Worm (Caenorhabditis elegans) whole organism, young adult: ENCODE measurements around the gene lro-1.

Experiments used
- B0336.3 ChIP-seq: fragments of 200-800 bp; sonication (Bioruptor generic); IDR thresholded peaks from 2 replicates; pipeline ENCODE4 v1.3.6; 2022; ENCODE audit warnings: missing genetic modification characterization, missing compliant biosample characterization
- K11D2.4 ChIP-seq: fragments of 200-800 bp; sonication (Bioruptor generic); IDR thresholded peaks from 2 replicates; pipeline ENCODE4 v1.3.6; 2022; ENCODE audit warnings: missing genetic modification reagents, missing genetic modification characterization, missing compliant biosample characterization
- Y79H2A.3 ChIP-seq: fragments of 200-800 bp; sonication (Bioruptor generic); conservative IDR thresholded peaks from 2 replicates; pipeline ENCODE4 v1.3.6; 2022; ENCODE audit warnings: missing genetic modification reagents, missing genetic modification characterization, missing compliant biosample characterization
- Y95B8A.8 ChIP-seq: fragments of 200-800 bp; sonication (Bioruptor generic); IDR thresholded peaks from 2 replicates; pipeline ENCODE4 v1.3.6; 2022; ENCODE audit warnings: missing genetic modification reagents, missing genetic modification characterization, missing compliant biosample characterization
- ceh-27 ChIP-seq: fragments of 200-800 bp; sonication (Bioruptor generic); optimal IDR thresholded peaks from 2 replicates; lab custom pipeline; 2018; ENCODE audit warnings: mild to moderate bottlenecking, missing genetic modification characterization, moderate library complexity, missing compliant biosample characterization
- chd-7 ChIP-seq: sonication (generic microtip); optimal IDR thresholded peaks from 2 replicates; lab custom pipeline; 2016; ENCODE audit warnings: mild to moderate bottlenecking, missing genetic modification characterization, moderate library complexity, missing compliant biosample characterization
- efl-1 ChIP-seq: fragments of 150-350 bp; optimal IDR thresholded peaks from 2 replicates; lab custom pipeline; 2014; ENCODE audit warnings: missing biosample characterization, missing genetic modification reagents, missing genetic modification characterization
- let-607 ChIP-seq, 2 experiments: fragments of 200-800 bp in 1 of 2; sonication (Bioruptor generic) in 1 of 2; sonication (generic microtip) in 1 of 2; optimal IDR thresholded peaks; 2 replicates each; lab custom pipeline; 2016 to 2018; ENCODE audit warnings: mild to moderate bottlenecking in 2 of 2, missing compliant biosample characterization in 2 of 2, missing genetic modification characterization in 2 of 2, moderate library complexity in 2 of 2, missing genotype in 1 of 2
- lin-40 ChIP-seq: sonication (generic microtip); optimal IDR thresholded peaks from 2 replicates; lab custom pipeline; 2016; ENCODE audit warnings: missing genetic modification characterization, mild to moderate bottlenecking, missing compliant biosample characterization, missing genotype, missing genetic modification reagents
- mcd-1 ChIP-seq: fragments of 200-800 bp; sonication (Bioruptor generic); IDR thresholded peaks from 2 replicates; pipeline ENCODE4 v1.3.6; 2022; ENCODE audit warnings: missing genetic modification reagents, missing genetic modification characterization, missing compliant biosample characterization
- nfya-1 ChIP-seq: sonication (generic microtip); optimal IDR thresholded peaks from 2 replicates; lab custom pipeline; 2017; ENCODE audit warnings: antibody characterized with exemption, missing compliant biosample characterization, missing genetic modification characterization, borderline replicate concordance; ENCODE audit not compliant: insufficient read depth
- nfyb-1 ChIP-seq: fragments of 200-800 bp; sonication (Bioruptor generic); IDR thresholded peaks from 2 replicates; pipeline ENCODE4 v1.3.6; 2022; ENCODE audit warnings: missing genetic modification reagents, missing genetic modification characterization, missing compliant biosample characterization
- repo-1 ChIP-seq: sonication (generic microtip); optimal IDR thresholded peaks from 2 replicates; lab custom pipeline; 2017; ENCODE audit warnings: mild to moderate bottlenecking, missing genetic modification characterization, missing compliant biosample characterization
- tbp1 ChIP-seq: fragments of 200-800 bp; sonication (Bioruptor generic); optimal IDR thresholded peaks from 2 replicates; lab custom pipeline; 2018; ENCODE audit warnings: mild to moderate bottlenecking, missing genetic modification characterization, missing compliant biosample characterization

DNA sequence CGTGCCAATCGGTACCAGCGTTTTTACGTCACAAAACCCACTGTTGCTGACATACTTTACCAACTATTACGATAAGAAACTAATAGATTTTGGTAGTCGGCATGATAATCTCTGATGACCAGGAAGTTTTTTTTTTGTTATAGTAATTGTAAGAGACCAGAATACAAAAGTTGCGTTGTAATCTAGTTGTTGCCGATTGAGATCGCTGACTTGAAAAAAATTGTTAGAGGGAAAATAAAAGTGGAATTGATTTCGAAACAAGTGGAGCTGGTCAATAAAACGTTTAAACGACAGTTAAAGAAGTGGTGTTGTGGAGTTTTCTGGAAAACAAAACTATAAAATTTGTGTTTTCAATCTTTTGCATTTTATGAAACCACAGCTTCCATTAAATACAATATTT lies 14.9 kb upstream of the lro-1 start:
- TF ChIP-seq mcd-1 (GFP tag; lab: Robert Waterston, UW) (no peak), let-607 (tag; optimal IDR thresholded peaks at IDR 0.05; lab: Kevin White, UChicago) (no peak), tbp1 (GFP tag; lab: Kevin White, UChicago) (no peak), chd-7 (tag; lab: Kevin White, UChicago) (no peak), nfyb-1 (GFP tag; lab: Robert Waterston, UW) (no peak), nfya-1 (tag; lab: Kevin White, UChicago) (no peak), lin-40 (tag; lab: Kevin White, UChicago) (no peak), K11D2.4 (GFP tag; lab: Robert Waterston, UW) (no peak), repo-1 (tag; lab: Kevin White, UChicago) (no peak), ceh-27 (GFP tag; lab: Kevin White, UChicago) (no peak), Y95B8A.8 (GFP tag; lab: Robert Waterston, UW) (no peak), B0336.3 (no peak), Y79H2A.3 (no peak), efl-1 (GFP tag; lab: Kevin White, UChicago) (no peak)
